Worm (Caenorhabditis elegans): ENCODE measurements around the gene cgt-3.
"Not testable (repeated sequence)": the region's sequence is repeated elsewhere in the genome, so short reads cannot be mapped to it uniquely, and the experiment has no call there.

cgt-3 gene

ce11 chrII:5871508-5871907 lies 39.6 kb upstream of the cgt-3 start:
- TF ChIP-seq nhr-2 (tag; optimal IDR thresholded peaks at IDR 0.05) (no peak), ces-1 (GFP tag; optimal IDR thresholded peaks at IDR 0.05) (peak; percentile 36), tbx-8 (GFP tag; optimal IDR thresholded peaks at IDR 0.05) (no peak), pha-4 (tag; optimal IDR thresholded peaks at IDR 0.05) (no peak), nhr-28 (tag; optimal IDR thresholded peaks at IDR 0.05) (no peak), ceh-83 (GFP tag; optimal IDR thresholded peaks at IDR 0.05) (no peak), bed-3 (GFP tag; optimal IDR thresholded peaks at IDR 0.05) (no peak)

ce11 chrII:5872414-5872813 lies 38.7 kb upstream of the cgt-3 start:
- no peak for TF ChIP-seq sem-2 (GFP tag; optimal IDR thresholded peaks at IDR 0.05)
- no peak for TF ChIP-seq cnd-1 (tag; optimal IDR thresholded peaks at IDR 0.05)
- no peak for TF ChIP-seq nhr-2 (tag; optimal IDR thresholded peaks at IDR 0.05)
- no peak for TF ChIP-seq nhr-12 (tag; optimal IDR thresholded peaks at IDR 0.05)
- no peak for TF ChIP-seq ces-1 (GFP tag; optimal IDR thresholded peaks at IDR 0.05)
- no peak for TF ChIP-seq elt-1 (tag; optimal IDR thresholded peaks at IDR 0.05; ENCODE audit: borderline replicate concordance, insufficient read depth)
- no peak for TF ChIP-seq lin-32 (GFP tag; optimal IDR thresholded peaks at IDR 0.05)

ce11 chrII:5873564-5874070 lies 37.5 kb upstream of the cgt-3 start, which contains the start of gene tex-2:
tex-2 (minus strand) TSS chrII:5873614.
- TF ChIP-seq nhr-76 (tag; optimal IDR thresholded peaks at IDR 0.05) = no peak
- no peak for TF ChIP-seq sem-2 (GFP tag; optimal IDR thresholded peaks at IDR 0.05)
- TF ChIP-seq ces-1 (GFP tag; optimal IDR thresholded peaks at IDR 0.05) = peak; percentile 89
- peak; percentile 30 for TF ChIP-seq lsy-2 (tag; optimal IDR thresholded peaks at IDR 0.05)
- TF ChIP-seq lin-13 (tag; optimal IDR thresholded peaks at IDR 0.05) = peak; percentile 54
- no peak for TF ChIP-seq tbx-8 (GFP tag; optimal IDR thresholded peaks at IDR 0.05)
- peak; percentile 86 for TF ChIP-seq mep-1 (tag; optimal IDR thresholded peaks at IDR 0.05)
- no peak for TF ChIP-seq unc-120 (tag; optimal IDR thresholded peaks at IDR 0.05; ENCODE audit: poor library complexity, severe bottlenecking)

ce11 chrII:5874130-5874529 lies 37.0 kb upstream of the cgt-3 start:
- TF ChIP-seq elt-3 (tag; optimal IDR thresholded peaks at IDR 0.05) = no peak
- TF ChIP-seq tbx-8 (GFP tag; optimal IDR thresholded peaks at IDR 0.05) = no peak
- no peak for TF ChIP-seq blmp-1 (tag; optimal IDR thresholded peaks at IDR 0.05)
- no peak for TF ChIP-seq lin-32 (GFP tag; optimal IDR thresholded peaks at IDR 0.05)
- TF ChIP-seq flh-1 (GFP tag; optimal IDR thresholded peaks at IDR 0.05) = no peak
- no peak for TF ChIP-seq snpc-4 (tag; optimal IDR thresholded peaks at IDR 0.05)
- no peak for TF ChIP-seq ceh-43 (GFP tag; optimal IDR thresholded peaks at IDR 0.05)
- TF ChIP-seq nhr-76 (tag; optimal IDR thresholded peaks at IDR 0.05) = no peak
- TF ChIP-seq nhr-12 (tag; optimal IDR thresholded peaks at IDR 0.05) = no peak
- TF ChIP-seq elt-1 (tag; optimal IDR thresholded peaks at IDR 0.05; ENCODE audit: borderline replicate concordance, insufficient read depth) = no peak

- TF ChIP-seq nhr-2 (tag; optimal IDR thresholded peaks at IDR 0.05) = no peak
- no peak for TF ChIP-seq bed-3 (GFP tag; optimal IDR thresholded peaks at IDR 0.05)
- no peak for TF ChIP-seq nhr-28 (tag; optimal IDR thresholded peaks at IDR 0.05)
- TF ChIP-seq mls-2 (tag; optimal IDR thresholded peaks at IDR 0.05) = no peak
- TF ChIP-seq blmp-1 (tag; optimal IDR thresholded peaks at IDR 0.05) = no peak
- no peak for TF ChIP-seq sptf-1 (tag; optimal IDR thresholded peaks at IDR 0.05)
Measured at ce11 chrII:5876053-5876452, 35.1 kb upstream of the cgt-3 start, which contains the start of gene F55C12.6. F55C12.6 (minus strand) TSS chrII:5876153.

- not testable (repeated sequence) for TF ChIP-seq lsy-2 (tag; optimal IDR thresholded peaks at IDR 0.05); lin-32 (GFP tag; optimal IDR thresholded peaks at IDR 0.05); ceh-43 (GFP tag; optimal IDR thresholded peaks at IDR 0.05)
Measured at ce11 chrII:5876511-5876910, 34.6 kb upstream of the cgt-3 start, which contains the start of gene F55C12.2. F55C12.2 (plus strand) TSS chrII:5876811.

ce11 chrII:5880677-5881076 lies 30.4 kb upstream of the cgt-3 start:
- TF ChIP-seq drap-1 (GFP tag; optimal IDR thresholded peaks at IDR 0.05) (no peak), mls-2 (tag; optimal IDR thresholded peaks at IDR 0.05) (peak; percentile 23)

All from whole organism, mixed stage, embryonic.